Fruit fly (Drosophila melanogaster) whole organism, prepupa: ENCODE data around the gene nrv1.
A peak's percentile ranks its signal among the peaks of the same experiment; 100 is the strongest.

ENCODE experiments used
- Blimp-1 ChIP-seq: fragments of 200-800 bp; sonication (Bioruptor generic); optimal IDR thresholded peaks from 3 replicates; lab custom pipeline; 2017; ENCODE audit warnings: missing biosample characterization, missing genetic modification characterization, mild to moderate bottlenecking, moderate library complexity, missing genetic modification reagents
- CG10669 ChIP-seq: fragments of 200-800 bp; sonication (Bioruptor generic); optimal IDR thresholded peaks from 3 replicates; lab custom pipeline; 2018; ENCODE audit warnings: missing biosample characterization, mild to moderate bottlenecking, missing genetic modification characterization, moderate library complexity
- CG11762 ChIP-seq: fragments of 200-800 bp; sonication (Bioruptor generic); optimal IDR thresholded peaks from 3 replicates; lab custom pipeline; 2016; ENCODE audit warnings: missing biosample characterization, missing genetic modification characterization; ENCODE audit not compliant: insufficient read depth
- CG11902 ChIP-seq: fragments of 200-800 bp; sonication (Bioruptor generic); optimal IDR thresholded peaks from 3 replicates; lab custom pipeline; 2016; ENCODE audit warnings: missing biosample characterization, missing genetic modification characterization
- CG15336 ChIP-seq: fragments of 200-800 bp; sonication (Bioruptor generic); IDR thresholded peaks from 2 replicates; pipeline ENCODE4 v1.3.6; 2022; ENCODE audit warnings: missing biosample characterization, missing genetic modification characterization
- CG16779 ChIP-seq: fragments of 200-800 bp; sonication (Bioruptor generic); optimal IDR thresholded peaks from 3 replicates; lab custom pipeline; 2017; ENCODE audit warnings: missing biosample characterization, mild to moderate bottlenecking, missing genetic modification characterization
- CG3032 ChIP-seq: fragments of 200-800 bp; optimal IDR thresholded peaks from 2 replicates; lab custom pipeline; 2019; ENCODE audit warnings: missing biosample characterization, mild to moderate bottlenecking, missing genetic modification characterization, moderate library complexity
- CG31627 ChIP-seq: fragments of 200-800 bp; sonication (Bioruptor generic); optimal IDR thresholded peaks from 3 replicates; lab custom pipeline; 2016; ENCODE audit warnings: missing biosample characterization, missing genetic modification characterization
- CG32006 ChIP-seq: fragments of 200-800 bp; sonication (Bioruptor generic); optimal IDR thresholded peaks from 3 replicates; lab custom pipeline; 2017; ENCODE audit warnings: missing biosample characterization, mild to moderate bottlenecking, missing genetic modification characterization
- CG3919 ChIP-seq: fragments of 200-800 bp; sonication (Bioruptor generic); optimal IDR thresholded peaks from 3 replicates; lab custom pipeline; 2016; ENCODE audit warnings: missing biosample characterization, missing genetic modification characterization
- CG7368 ChIP-seq: fragments of 200-800 bp; sonication (Bioruptor generic); optimal IDR thresholded peaks from 3 replicates; lab custom pipeline; 2016; ENCODE audit warnings: missing biosample characterization, missing genetic modification characterization
- CG8319 ChIP-seq: fragments of 200-800 bp; sonication (Bioruptor generic); optimal IDR thresholded peaks from 3 replicates; lab custom pipeline; 2016; ENCODE audit warnings: missing biosample characterization, missing genetic modification characterization
- Eip75B ChIP-seq: fragments of 200-800 bp; sonication (Bioruptor generic); optimal IDR thresholded peaks from 3 replicates; lab custom pipeline; 2016; ENCODE audit warnings: missing biosample characterization, missing genetic modification characterization
- Eip78C ChIP-seq: fragments of 200-800 bp; sonication (Bioruptor generic); peaks from one replicate; lab custom pipeline; 2016; ENCODE audit warnings: missing biosample characterization, missing genetic modification characterization
- Ets21C ChIP-seq: fragments of 200-800 bp; sonication (Bioruptor generic); optimal IDR thresholded peaks from 3 replicates; lab custom pipeline; 2016; ENCODE audit warnings: missing biosample characterization, missing genetic modification characterization
- Gug ChIP-seq: fragments of 200-800 bp; sonication (Bioruptor generic); IDR thresholded peaks from 2 replicates; pipeline ENCODE4 v1.3.6; 2022; ENCODE audit warnings: missing biosample characterization, missing genetic modification characterization
- Hr38 ChIP-seq: sonication (Bioruptor generic); optimal IDR thresholded peaks from 2 replicates; lab custom pipeline; 2016; ENCODE audit warnings: missing biosample characterization, missing genetic modification characterization
- OdsH ChIP-seq: fragments of 200-800 bp; sonication (Bioruptor generic); optimal IDR thresholded peaks from 3 replicates; lab custom pipeline; 2016; ENCODE audit warnings: missing biosample characterization, missing genetic modification characterization
- Smox ChIP-seq: fragments of 200-800 bp; sonication (Bioruptor generic); optimal IDR thresholded peaks from 3 replicates; lab custom pipeline; 2016; ENCODE audit warnings: missing biosample characterization, missing genetic modification characterization
- Sox102F ChIP-seq: fragments of 200-800 bp; sonication (Bioruptor generic); optimal IDR thresholded peaks from 2 replicates; lab custom pipeline; 2016; ENCODE audit warnings: missing biosample characterization, mild to moderate bottlenecking, missing genetic modification characterization
- Sox14 ChIP-seq: fragments of 200-800 bp; sonication (Bioruptor generic); optimal IDR thresholded peaks from 3 replicates; lab custom pipeline; 2016; ENCODE audit warnings: missing biosample characterization, missing genetic modification characterization
- acj6 ChIP-seq: fragments of 200-800 bp; sonication (Bioruptor generic); optimal IDR thresholded peaks from 3 replicates; lab custom pipeline; 2016; ENCODE audit warnings: missing biosample characterization, missing genetic modification characterization
- cyc ChIP-seq: fragments of 200-800 bp; sonication (Bioruptor generic); optimal IDR thresholded peaks from 3 replicates; lab custom pipeline; 2016; ENCODE audit warnings: missing biosample characterization, missing genetic modification characterization
- eg ChIP-seq: fragments of 200-800 bp; sonication (Bioruptor generic); IDR thresholded peaks from 3 replicates; pipeline ENCODE4 v1.3.6; 2022; ENCODE audit warnings: missing biosample characterization, missing genetic modification characterization
- salr ChIP-seq, 2 experiments: fragments of 200-800 bp; sonication (Bioruptor generic); optimal IDR thresholded peaks; 3 replicates each; lab custom pipeline; 2016 to 2018; ENCODE audit warnings: missing biosample characterization in 2 of 2, missing genetic modification characterization in 2 of 2, mild to moderate bottlenecking in 1 of 2
- spab ChIP-seq: fragments of 200-800 bp; sonication (Bioruptor generic); optimal IDR thresholded peaks from 2 replicates; lab custom pipeline; 2017; ENCODE audit warnings: missing biosample characterization, mild to moderate bottlenecking, missing genetic modification characterization, missing genetic modification reagents
- ss ChIP-seq, 2 experiments: fragments of 200-800 bp; sonication (Bioruptor generic); optimal IDR thresholded peaks; 2 replicates in 1 of 2; 3 replicates in 1 of 2; lab custom pipeline; 2017 to 2018; ENCODE audit warnings: mild to moderate bottlenecking in 2 of 2, missing biosample characterization in 2 of 2, missing genetic modification characterization in 2 of 2, moderate library complexity in 1 of 2
- vri ChIP-seq: fragments of 200-800 bp; sonication (Bioruptor generic); optimal IDR thresholded peaks from 3 replicates; lab custom pipeline; 2016; ENCODE audit warnings: missing biosample characterization, mild to moderate bottlenecking, missing genetic modification characterization

The nrv1 gene

DNA sequence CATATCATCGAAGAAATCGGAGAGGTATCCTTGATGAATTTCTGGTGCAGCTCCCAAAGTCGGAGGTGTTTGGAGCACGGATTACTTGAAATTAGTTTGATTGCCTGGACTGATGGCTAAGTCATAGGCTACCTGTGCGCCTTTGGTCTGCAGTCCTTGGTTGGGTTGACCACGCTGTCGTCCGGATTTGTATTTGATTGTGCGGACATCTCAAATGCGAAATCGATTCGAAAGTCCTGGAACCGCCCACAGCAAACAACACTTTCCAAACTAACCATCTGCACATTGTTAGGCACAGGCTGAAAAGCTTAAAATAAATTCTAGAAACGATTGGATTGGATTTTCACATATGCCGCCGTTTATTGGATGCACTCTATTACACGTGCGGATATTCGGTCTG lies 27.1 kb downstream of the nrv1 start, which contains the start of gene CG11322:
Gene CG11322, minus strand, starts transcription at position 101 of the 400 bp plus-strand sequence.
- TF ChIP-seq CG3032 (no peak), ss (GFP tag; optimal IDR thresholded peaks at IDR 0.05; lab: Kevin White, UChicago) (no peak)

DNA sequence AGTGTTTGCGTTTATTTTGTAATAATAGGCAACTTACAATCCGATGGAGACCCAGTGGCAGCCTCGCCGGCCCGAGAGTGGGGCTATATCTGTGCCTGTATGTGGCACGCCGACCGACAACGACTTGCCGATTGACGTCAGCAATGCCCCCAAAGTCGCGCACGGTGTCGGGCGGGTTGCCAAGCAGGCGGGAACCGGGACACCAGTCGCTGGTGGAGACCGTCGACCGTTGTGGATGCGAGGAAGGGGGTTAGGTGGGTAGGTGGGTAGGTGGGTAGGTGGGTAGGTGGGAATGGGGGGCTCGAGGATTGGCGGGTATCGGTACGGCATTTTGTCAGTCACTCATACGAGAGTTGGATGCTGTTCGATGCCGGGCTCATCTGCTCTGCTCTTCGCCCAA lies 35.6 kb downstream of the nrv1 start:
- no peak for TF ChIP-seq Sox102F
- TF ChIP-seq OdsH (GFP tag; lab: Kevin White, UChicago): no peak

- TF ChIP-seq CG31627 (GFP tag; lab: Kevin White, UChicago): no peak
- TF ChIP-seq CG15336 (GFP tag; lab: Robert Waterston, UW): no peak
- TF ChIP-seq CG7368: no peak
- no peak for TF ChIP-seq CG10669 (GFP tag; lab: Kevin White, UChicago)
- TF ChIP-seq CG3919: no peak
- no peak for TF ChIP-seq CG3032
- no peak for TF ChIP-seq CG32006
- TF ChIP-seq vri (GFP tag; lab: Kevin White, UChicago): no peak
- TF ChIP-seq Gug (GFP tag; lab: Robert Waterston, UW): no peak
- TF ChIP-seq CG11762 (GFP tag; lab: Kevin White, UChicago): no peak
- TF ChIP-seq salr (GFP tag; optimal IDR thresholded peaks at IDR 0.05; lab: Kevin White, UChicago): no peak
- no peak for TF ChIP-seq Hr38 (GFP tag; lab: Kevin White, UChicago)
- no peak for TF ChIP-seq CG16779
- TF ChIP-seq Ets21C (GFP tag; lab: Kevin White, UChicago): no peak
Measured at dm6 chr2L:6747814-6748213, 38.8 kb downstream of the nrv1 start, which contains the start of gene CG44271. Gene CG44271, minus strand, starts transcription at chr2L:6747914.

DNA sequence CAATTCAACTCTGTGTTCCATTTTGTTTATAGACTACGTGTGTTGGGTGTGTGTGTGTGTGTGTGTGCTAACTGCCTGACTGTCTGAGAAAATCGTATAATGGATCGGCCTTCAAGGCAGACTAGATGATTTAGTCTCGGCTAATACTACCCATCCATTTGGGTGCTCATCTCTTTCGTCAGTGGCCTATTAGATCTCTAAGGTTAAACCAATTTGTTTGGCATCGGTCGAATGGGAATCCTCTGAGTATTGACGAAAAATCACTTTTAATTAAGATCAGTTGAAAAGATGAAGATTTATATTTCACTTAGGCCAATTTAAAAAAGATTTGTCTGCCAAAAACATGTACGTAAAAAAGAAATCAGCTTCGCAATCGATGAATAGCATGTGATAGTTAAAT lies 41.1 kb downstream of the nrv1 start, which contains the start of gene CG31910:
Gene CG31910, minus strand, starts transcription at position 101 of the 400 bp plus-strand sequence.
- TF ChIP-seq eg (GFP tag; lab: Robert Waterston, UW) (no peak), CG8319 (no peak), Sox14 (GFP tag; lab: Kevin White, UChicago) (no peak), spab (GFP tag; lab: Kevin White, UChicago) (no peak), ss (GFP tag; optimal IDR thresholded peaks at IDR 0.05; lab: Kevin White, UChicago) (no peak), salr (GFP tag; optimal IDR thresholded peaks at IDR 0.05; lab: Kevin White, UChicago) (no peak), Hr38 (GFP tag; lab: Kevin White, UChicago) (no peak), CG11902 (no peak)
- TF ChIP-seq, all 60 proteins: peak for 0

dm6 chr2L:6741980-6742591 lies 44.6 kb downstream of the nrv1 start, which contains the start of gene meng:
Gene meng, plus strand, starts transcription at chr2L:6742502.
- TF ChIP-seq cyc (GFP tag; lab: Kevin White, UChicago) (no peak), eg (GFP tag; lab: Robert Waterston, UW) (0 out of 3 replicates have a peak, but pooled peaks have one; percentile 1), ss (GFP tag; optimal IDR thresholded peaks at IDR 0.05; lab: Kevin White, UChicago) (no peak), salr (GFP tag; optimal IDR thresholded peaks at IDR 0.05; lab: Kevin White, UChicago) (no peak), acj6 (no peak), Eip78C (peak; percentile 17), CG15336 (GFP tag; lab: Robert Waterston, UW) (no peak), Blimp-1 (GFP tag; lab: Kevin White, UChicago) (no peak), Smox (GFP tag; lab: Kevin White, UChicago) (no peak), CG11762 (GFP tag; lab: Kevin White, UChicago) (no peak)

DNA sequence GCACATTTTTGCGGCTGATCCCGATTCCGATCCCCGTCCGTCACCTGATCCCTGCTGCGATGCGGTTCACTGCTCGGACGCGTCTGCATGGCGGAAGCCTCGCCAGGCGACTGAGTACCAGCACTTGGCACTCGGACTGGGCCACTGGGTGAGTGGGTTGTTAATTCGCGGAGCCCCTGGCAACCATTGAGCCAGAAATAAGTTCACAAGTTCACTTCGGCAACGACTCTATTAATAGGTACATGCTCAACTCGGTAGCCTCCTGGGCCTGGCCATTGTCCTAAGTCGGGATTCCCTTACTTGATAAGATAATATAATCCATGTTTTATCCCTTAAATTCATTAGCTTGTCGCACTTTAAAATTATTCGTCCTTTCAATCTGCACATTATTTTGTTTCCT lies 46.6 kb downstream of the nrv1 start, which contains the start of gene TTLL3A:
Gene TTLL3A, minus strand, starts transcription at position 101 of the 400 bp plus-strand sequence.
- TF ChIP-seq Eip75B (GFP tag; lab: Kevin White, UChicago): no peak
- TF ChIP-seq CG7368: no peak
